Worm (Caenorhabditis elegans) whole organism, L4 larva: ENCODE results near the gene flp-8.

ENCODE experiments used
- madf-9 ChIP-seq: fragments of 200-800 bp; sonication (Bioruptor generic); conservative IDR thresholded peaks from 2 replicates; pipeline ENCODE4 v1.3.6; 2022; ENCODE audit warnings: missing genetic modification reagents, missing genetic modification characterization, missing compliant biosample characterization
- nhr-10 ChIP-seq: fragments of 150-350 bp; optimal IDR thresholded peaks from 2 replicates; lab custom pipeline; 2014; ENCODE audit warnings: missing biosample characterization, missing genetic modification characterization
- nhr-77 ChIP-seq: fragments of 150-350 bp; optimal IDR thresholded peaks from 2 replicates; lab custom pipeline; 2014; ENCODE audit warnings: missing biosample characterization, missing genetic modification characterization

ce11 chrX:14916767-14917166 is 35.5 kb downstream of the flp-8 start:
- TF ChIP-seq nhr-77 (no peak), madf-9 (GFP tag; lab: Robert Waterston, UW) (no peak), nhr-10 (tag; lab: Kevin White, UChicago) (no peak)
